Fruit fly (Drosophila melanogaster) whole organism, embryonic: ENCODE results near the gene CycA.

Experiments
- Blimp-1 ChIP-seq: fragments of 200-800 bp; sonication (Bioruptor generic); optimal IDR thresholded peaks from 3 replicates; lab custom pipeline; 2018; ENCODE audit warnings: missing biosample characterization, missing genetic modification characterization, mild to moderate bottlenecking, moderate library complexity, missing genetic modification reagents
- CG10209 ChIP-seq: fragments of 200-800 bp; sonication (Bioruptor generic); optimal IDR thresholded peaks from 3 replicates; lab custom pipeline; 2017; ENCODE audit warnings: missing biosample characterization, mild to moderate bottlenecking, missing genetic modification characterization, missing genetic modification reagents
- CG10654 ChIP-seq: fragments of 200-800 bp; sonication (Bioruptor generic); optimal IDR thresholded peaks from 2 replicates; lab custom pipeline; 2016; ENCODE audit warnings: missing biosample characterization, missing genetic modification characterization
- CG11247 ChIP-seq: fragments of 200-800 bp; sonication (Bioruptor generic); IDR thresholded peaks from 2 replicates; pipeline ENCODE4 v1.3.6; 2022; ENCODE audit warnings: missing biosample characterization, missing genetic modification characterization
- CG13296 ChIP-seq: fragments of 200-800 bp; sonication (Bioruptor generic); optimal IDR thresholded peaks from 3 replicates; lab custom pipeline; 2018; ENCODE audit warnings: missing biosample characterization, mild to moderate bottlenecking, missing genetic modification characterization
- CG15514 ChIP-seq: fragments of 200-800 bp; sonication (Bioruptor generic); optimal IDR thresholded peaks from 3 replicates; lab custom pipeline; 2017; ENCODE audit warnings: missing biosample characterization, missing genetic modification characterization, mild to moderate bottlenecking, moderate library complexity, missing genetic modification reagents
- CG1603 ChIP-seq: fragments of 200-800 bp; sonication (Bioruptor generic); optimal IDR thresholded peaks from 2 replicates; lab custom pipeline; 2019; ENCODE audit warnings: missing biosample characterization, mild to moderate bottlenecking, missing genetic modification characterization, moderate library complexity
- CG18011 ChIP-seq: fragments of 200-800 bp; sonication (Bioruptor generic); optimal IDR thresholded peaks from 2 replicates; lab custom pipeline; 2017; ENCODE audit warnings: missing biosample characterization, missing genetic modification characterization, mild to moderate bottlenecking, moderate library complexity, missing genotype
- CG18262 ChIP-seq: fragments of 200-800 bp; optimal IDR thresholded peaks from 3 replicates; lab custom pipeline; 2019; ENCODE audit warnings: missing biosample characterization, mild to moderate bottlenecking, missing genetic modification characterization, moderate library complexity
- CG2129 ChIP-seq: fragments of 200-800 bp; sonication (Bioruptor generic); IDR thresholded peaks from 2 replicates; pipeline ENCODE4 v1.3.6; 2022; ENCODE audit warnings: missing biosample characterization, missing genetic modification characterization; ENCODE audit not compliant: partially characterized antibody
- CG2202 ChIP-seq: fragments of 200-800 bp; sonication (Bioruptor generic); optimal IDR thresholded peaks from 2 replicates; lab custom pipeline; 2018; ENCODE audit warnings: missing biosample characterization, mild to moderate bottlenecking, missing genetic modification characterization
- CG2875 ChIP-seq: fragments of 200-800 bp; sonication (Bioruptor generic); optimal IDR thresholded peaks from 2 replicates; lab custom pipeline; 2017; ENCODE audit warnings: missing biosample characterization, mild to moderate bottlenecking, missing genetic modification characterization, missing genetic modification reagents
- CG31224 ChIP-seq: fragments of 200-800 bp; sonication (Bioruptor generic); IDR thresholded peaks from 2 replicates; pipeline ENCODE4 v1.3.6; 2022; ENCODE audit warnings: missing biosample characterization, missing genetic modification characterization
- CG3163 ChIP-seq: fragments of 200-800 bp; sonication (Bioruptor generic); optimal IDR thresholded peaks from 3 replicates; lab custom pipeline; 2016; ENCODE audit warnings: missing biosample characterization, missing genetic modification characterization
- CG33557 ChIP-seq: fragments of 200-800 bp; sonication (Bioruptor generic); optimal IDR thresholded peaks from 2 replicates; lab custom pipeline; 2019; ENCODE audit warnings: missing biosample characterization, mild to moderate bottlenecking, missing genetic modification characterization, moderate library complexity
- CG4424 ChIP-seq: fragments of 200-800 bp; sonication (Bioruptor generic); optimal IDR thresholded peaks from 3 replicates; lab custom pipeline; 2016; ENCODE audit warnings: missing biosample characterization, missing genetic modification characterization
- CG4854 ChIP-seq: fragments of 200-800 bp; sonication (Bioruptor generic); optimal IDR thresholded peaks from 2 replicates; lab custom pipeline; 2016; ENCODE audit warnings: missing biosample characterization, missing genetic modification characterization, inconsistent platforms
- CG7928 ChIP-seq: fragments of 200-800 bp; sonication (Bioruptor generic); optimal IDR thresholded peaks from 2 replicates; lab custom pipeline; 2017; ENCODE audit warnings: missing biosample characterization, mild to moderate bottlenecking, missing genetic modification characterization
- CG8359 ChIP-seq: fragments of 200-800 bp; sonication (Bioruptor generic); optimal IDR thresholded peaks from 2 replicates; lab custom pipeline; 2017; ENCODE audit warnings: missing biosample characterization, mild to moderate bottlenecking, missing genetic modification characterization, borderline replicate concordance
- CoRest ChIP-seq: fragments of 200-800 bp; sonication (Bioruptor generic); optimal IDR thresholded peaks from 3 replicates; lab custom pipeline; 2018; ENCODE audit warnings: missing biosample characterization, mild to moderate bottlenecking, missing genetic modification characterization, moderate library complexity
- Doc2 ChIP-seq: fragments of 200-800 bp; sonication (Bioruptor generic); IDR thresholded peaks from 2 replicates; pipeline ENCODE4 v1.3.6; 2022; ENCODE audit warnings: missing biosample characterization, missing genetic modification characterization
- Drgx ChIP-seq: fragments of 200-800 bp; sonication (Bioruptor generic); IDR thresholded peaks from 2 replicates; pipeline ENCODE4 v1.3.6; 2022; ENCODE audit warnings: missing biosample characterization, missing genetic modification characterization
- HmgD ChIP-seq: fragments of 200-800 bp; sonication (Bioruptor generic); optimal IDR thresholded peaks from 3 replicates; lab custom pipeline; 2016; ENCODE audit warnings: missing biosample characterization, missing genetic modification characterization
- Lim3 ChIP-seq: fragments of 200-800 bp; sonication (Bioruptor generic); IDR thresholded peaks from 2 replicates; pipeline ENCODE4 v1.3.6; 2022; ENCODE audit warnings: missing biosample characterization, missing genetic modification characterization
- Lpt ChIP-seq: fragments of >200 bp; optimal IDR thresholded peaks from 2 replicates; lab custom pipeline; 2018; ENCODE audit warnings: missing biosample characterization, missing genetic modification characterization
- Med ChIP-seq: fragments of 200-800 bp; sonication (Bioruptor generic); peaks from one replicate; lab custom pipeline; 2016; ENCODE audit warnings: missing biosample characterization, missing genetic modification characterization, mild to moderate bottlenecking, inconsistent platforms, moderate library complexity
- Meics ChIP-seq: fragments of 200-800 bp; sonication (Bioruptor generic); optimal IDR thresholded peaks from 2 replicates; lab custom pipeline; 2017; ENCODE audit warnings: missing biosample characterization, mild to moderate bottlenecking, missing genetic modification characterization
- NK7.1 ChIP-seq: fragments of 200-800 bp; sonication (Bioruptor generic); optimal IDR thresholded peaks from 3 replicates; lab custom pipeline; 2016; ENCODE audit warnings: missing biosample characterization, missing genetic modification characterization
- Nf-YB ChIP-seq: fragments of 200-800 bp; sonication (Bioruptor generic); optimal IDR thresholded peaks from 3 replicates; lab custom pipeline; 2019; ENCODE audit warnings: missing biosample characterization, mild to moderate bottlenecking, missing genetic modification characterization, moderate library complexity
- NfI ChIP-seq: fragments of 200-800 bp; sonication (Bioruptor generic); optimal IDR thresholded peaks from 3 replicates; lab custom pipeline; 2018; ENCODE audit warnings: missing biosample characterization, mild to moderate bottlenecking, missing genetic modification characterization, moderate library complexity
- Stat92E ChIP-seq, 3 experiments: fragments of >200 bp in 2 of 3; fragments of 200-800 bp in 1 of 3; sonication (Bioruptor generic) in 1 of 3; optimal IDR thresholded peaks; 2 replicates each; lab custom pipeline; 2017 to 2019; ENCODE audit warnings: missing biosample characterization in 3 of 3, missing genetic modification characterization in 3 of 3, mild to moderate bottlenecking in 1 of 3, moderate library complexity in 1 of 3
- Usf ChIP-seq: fragments of 200-800 bp; sonication (Bioruptor generic); optimal IDR thresholded peaks from 2 replicates; lab custom pipeline; 2017; ENCODE audit warnings: missing genotype, missing biosample characterization, missing genetic modification characterization
- YL-1 ChIP-seq: fragments of 200-800 bp; sonication (Bioruptor generic); optimal IDR thresholded peaks from 3 replicates; lab custom pipeline; 2017; ENCODE audit warnings: missing biosample characterization, mild to moderate bottlenecking, missing genetic modification characterization
- ab ChIP-seq: fragments of 200-800 bp; sonication (Bioruptor generic); optimal IDR thresholded peaks from 2 replicates; lab custom pipeline; 2016; ENCODE audit warnings: missing biosample characterization, missing genetic modification characterization
- da ChIP-seq: fragments of 200-800 bp; sonication (Bioruptor generic); optimal IDR thresholded peaks from 2 replicates; lab custom pipeline; 2016; ENCODE audit warnings: missing biosample characterization, missing genetic modification characterization
- ems ChIP-seq: fragments of 200-800 bp; sonication (Bioruptor generic); optimal IDR thresholded peaks from 3 replicates; lab custom pipeline; 2016; ENCODE audit warnings: missing biosample characterization, missing genetic modification characterization
- gcm ChIP-seq: fragments of 200-800 bp; sonication (Bioruptor generic); optimal IDR thresholded peaks from 2 replicates; lab custom pipeline; 2019; ENCODE audit warnings: missing biosample characterization, mild to moderate bottlenecking, missing genetic modification characterization, moderate library complexity
- insv ChIP-seq, 2 experiments: fragments of 200-800 bp; sonication (Bioruptor generic); optimal IDR thresholded peaks; 3 replicates each; lab custom pipeline; 2016 to 2018; ENCODE audit warnings: missing biosample characterization in 2 of 2, missing genetic modification characterization in 2 of 2
- lmd ChIP-seq: fragments of 200-800 bp; sonication (Bioruptor generic); IDR thresholded peaks from 2 replicates; pipeline ENCODE4 v1.3.6; 2022; ENCODE audit warnings: missing biosample characterization, missing genetic modification characterization
- mam ChIP-seq: fragments of 200-800 bp; sonication (Bioruptor generic); optimal IDR thresholded peaks from 3 replicates; lab custom pipeline; 2016; ENCODE audit warnings: missing biosample characterization, missing genetic modification characterization
- pho ChIP-seq: fragments of 200-800 bp; sonication (Bioruptor generic); optimal IDR thresholded peaks from 2 replicates; lab custom pipeline; 2016; ENCODE audit warnings: missing biosample characterization, missing genetic modification characterization
- ro ChIP-seq: fragments of 200-800 bp; sonication (Bioruptor generic); IDR thresholded peaks from 2 replicates; pipeline ENCODE4 v1.3.6; 2022; ENCODE audit warnings: missing biosample characterization, missing genetic modification characterization
- trem ChIP-seq: fragments of 200-800 bp; optimal IDR thresholded peaks from 3 replicates; lab custom pipeline; 2019; ENCODE audit warnings: missing biosample characterization, mild to moderate bottlenecking, missing genetic modification characterization, moderate library complexity
- trh ChIP-seq: fragments of 200-800 bp; sonication (Bioruptor generic); optimal IDR thresholded peaks from 2 replicates; lab custom pipeline; 2016; ENCODE audit warnings: missing biosample characterization, missing genetic modification characterization
- ttk ChIP-seq: fragments of 200-800 bp; sonication (Bioruptor generic); IDR thresholded peaks from 2 replicates; pipeline ENCODE4 v2.1.2; 2022; ENCODE audit warnings: missing biosample characterization, missing genetic modification characterization
- wek ChIP-seq: fragments of 200-800 bp; sonication (Bioruptor generic); optimal IDR thresholded peaks from 3 replicates; lab custom pipeline; 2018; ENCODE audit warnings: missing biosample characterization, mild to moderate bottlenecking, missing genetic modification characterization, moderate library complexity
- zen2 ChIP-seq: fragments of 200-800 bp; sonication (Bioruptor generic); IDR thresholded peaks from 3 replicates; pipeline ENCODE4 v1.3.6; 2022; ENCODE audit warnings: missing biosample characterization, missing genetic modification characterization; ENCODE audit not compliant: partially characterized antibody

The CycA gene

dm6 chr3L:11821723-11822445, 11.5 kb downstream of the CycA start, which contains the start of the genes CG11597 and CG5946 (continued):
- no peak for TF ChIP-seq Doc2 (GFP tag; lab: Robert Waterston, UW)
- peak; percentile 98 for TF ChIP-seq trem (tag; lab: Kevin White, UChicago)
- TF ChIP-seq YL-1 (GFP tag; lab: Kevin White, UChicago), result no peak
- TF ChIP-seq CG18262 (tag; lab: Kevin White, UChicago), result no peak
- no peak for TF ChIP-seq CG10209 (GFP tag; lab: Kevin White, UChicago)
- peak; percentile 76 for TF ChIP-seq Blimp-1 (GFP tag; lab: Kevin White, UChicago)
- no peak for TF ChIP-seq Meics (GFP tag; lab: Kevin White, UChicago)
- no peak for TF ChIP-seq CG2129 (GFP tag; lab: Robert Waterston, UW)
- TF ChIP-seq wek, result peak; percentile 27
- TF ChIP-seq CG2875, result no peak
- TF ChIP-seq CG11247 (GFP tag; lab: Robert Waterston, UW), result no peak
- TF ChIP-seq CG7928 (GFP tag; lab: Kevin White, UChicago), result peak; percentile 87
- TF ChIP-seq mam, result peak; percentile 27
- no peak for TF ChIP-seq CG8359
- TF ChIP-seq CG10654 (GFP tag; lab: Kevin White, UChicago), result no peak
- no peak for TF ChIP-seq ab
- TF ChIP-seq insv (GFP tag; optimal IDR thresholded peaks at IDR 0.05; lab: Kevin White, UChicago), result no peak
- peak; percentile 73 for TF ChIP-seq Med (GFP tag; lab: Kevin White, UChicago)
- TF ChIP-seq CG4854 (GFP tag; lab: Kevin White, UChicago), result no peak
- TF ChIP-seq CG33557, result no peak
- no peak for TF ChIP-seq ems
- no peak for TF ChIP-seq trh (GFP tag; lab: Kevin White, UChicago)
- no peak for TF ChIP-seq NK7.1 (GFP tag; lab: Kevin White, UChicago)

dm6 chr3L:11819639-11820456, 13.5 kb downstream of the CycA start:
- TF ChIP-seq HmgD (GFP tag; lab: Kevin White, UChicago) (no peak), Lpt (GFP tag; lab: Kevin White, UChicago) (no peak), CoRest (tag; lab: Kevin White, UChicago) (peak; percentile 16), lmd (GFP tag; lab: Robert Waterston, UW) (peak; percentile 16; the same call in 1 of the 2 replicates), Nf-YB (no peak), CG1603 (tag; lab: Kevin White, UChicago) (no peak), ttk (GFP tag; lab: Robert Waterston, UW) (no peak), CG13296 (no peak), CG2202 (tag; lab: Kevin White, UChicago) (no peak), Lim3 (no peak), CG18011 (GFP tag; lab: Kevin White, UChicago) (no peak), CG3163 (peak; percentile 77), pho (GFP tag; lab: Kevin White, UChicago) (peak; percentile 19), Usf (GFP tag; lab: Kevin White, UChicago) (no peak), da (GFP tag; lab: Kevin White, UChicago) (no peak), gcm (no peak), ro (GFP tag; lab: Robert Waterston, UW) (no peak), zen2 (no peak), NfI (peak; percentile 33), CG15514 (no peak), CG4424 (GFP tag; lab: Kevin White, UChicago) (no peak), Stat92E (GFP tag; optimal IDR thresholded peaks at IDR 0.05; lab: Kevin White, UChicago) (peak in 1 of 3 experiments; percentile 36), CG31224 (0 out of 2 replicates have a peak, but pooled peaks have one; percentile 22), Drgx (GFP tag; lab: Robert Waterston, UW) (peak; percentile 56; the same call in 1 of the 2 replicates)
